Worm (Caenorhabditis elegans) whole organism, late embryonic: Measurements from ENCODE around the gene F10C2.4.

Experiments used
- T23F11.4 ChIP-seq: fragments of 200-800 bp; sonication (Bioruptor generic); optimal IDR thresholded peaks from 2 replicates; lab custom pipeline; 2018; ENCODE audit warnings: mild to moderate bottlenecking, missing genetic modification characterization, missing compliant biosample characterization
- ahr-1 ChIP-seq: sonication (generic microtip); optimal IDR thresholded peaks from 2 replicates; lab custom pipeline; 2016; ENCODE audit warnings: missing genetic modification characterization, missing compliant biosample characterization
- ceh-14 ChIP-seq: sonication (generic microtip); optimal IDR thresholded peaks from 2 replicates; lab custom pipeline; 2016; ENCODE audit warnings: missing genotype, missing genetic modification characterization, missing compliant biosample characterization
- ceh-19 ChIP-seq: fragments of 200-800 bp; sonication (Bioruptor generic); optimal IDR thresholded peaks from 2 replicates; lab custom pipeline; 2018; ENCODE audit warnings: mild to moderate bottlenecking, missing genetic modification characterization, missing compliant biosample characterization
- ceh-22 ChIP-seq: sonication (generic microtip); optimal IDR thresholded peaks from 2 replicates; lab custom pipeline; 2017; ENCODE audit warnings: missing biosample characterization, missing genetic modification characterization
- ceh-31 ChIP-seq: sonication (generic microtip); optimal IDR thresholded peaks from 2 replicates; lab custom pipeline; 2016; ENCODE audit warnings: missing genetic modification characterization, missing compliant biosample characterization
- ceh-34 ChIP-seq: sonication (generic microtip); optimal IDR thresholded peaks from 2 replicates; lab custom pipeline; 2016; ENCODE audit warnings: mild to moderate bottlenecking, missing genetic modification characterization, missing compliant biosample characterization
- ceh-45 ChIP-seq: fragments of 200-800 bp; sonication (Bioruptor generic); IDR thresholded peaks from 2 replicates; pipeline ENCODE4 v1.3.6; 2022; ENCODE audit warnings: missing genetic modification reagents, missing genetic modification characterization, missing compliant biosample characterization
- ceh-48 ChIP-seq: sonication (generic microtip); optimal IDR thresholded peaks from 2 replicates; lab custom pipeline; 2016; ENCODE audit warnings: missing genetic modification characterization, inconsistent platforms, missing compliant biosample characterization
- dve-1 ChIP-seq: sonication (generic microtip); optimal IDR thresholded peaks from 2 replicates; lab custom pipeline; 2017; ENCODE audit warnings: antibody characterized with exemption, mild to moderate bottlenecking, missing genetic modification characterization, missing compliant biosample characterization
- elt-2 ChIP-seq: sonication (generic microtip); optimal IDR thresholded peaks from 2 replicates; lab custom pipeline; 2016; ENCODE audit warnings: missing genetic modification reagents, missing genetic modification characterization, missing compliant biosample characterization
- elt-4 ChIP-seq: sonication (generic microtip); optimal IDR thresholded peaks from 2 replicates; lab custom pipeline; 2016; ENCODE audit warnings: missing genetic modification characterization, missing compliant biosample characterization
- ets-4 ChIP-seq: sonication (generic microtip); optimal IDR thresholded peaks from 2 replicates; lab custom pipeline; 2016; ENCODE audit warnings: missing genetic modification characterization, missing compliant biosample characterization
- fax-1 ChIP-seq: sonication (generic microtip); optimal IDR thresholded peaks from 2 replicates; lab custom pipeline; 2016; ENCODE audit warnings: missing genotype, missing genetic modification characterization, missing compliant biosample characterization
- fkh-10 ChIP-seq: fragments of 150-350 bp; optimal IDR thresholded peaks from 2 replicates; lab custom pipeline; 2014; ENCODE audit warnings: missing biosample characterization, missing genetic modification reagents, missing genetic modification characterization
- fkh-6 ChIP-seq: sonication (generic microtip); optimal IDR thresholded peaks from 2 replicates; lab custom pipeline; 2016; ENCODE audit warnings: missing genetic modification characterization, missing compliant biosample characterization
- gmeb-2 ChIP-seq: sonication (generic microtip); optimal IDR thresholded peaks from 2 replicates; lab custom pipeline; 2016; ENCODE audit warnings: missing genetic modification characterization, inconsistent platforms, missing compliant biosample characterization
- madf-2 ChIP-seq: sonication (generic microtip); optimal IDR thresholded peaks from 2 replicates; lab custom pipeline; 2017; ENCODE audit warnings: missing genetic modification characterization, missing compliant biosample characterization
- nfya-1 ChIP-seq: sonication (generic microtip); optimal IDR thresholded peaks from 2 replicates; lab custom pipeline; 2017; ENCODE audit warnings: missing genetic modification characterization, mild to moderate bottlenecking, missing compliant biosample characterization, antibody characterized with exemption, moderate library complexity
- nhr-11 ChIP-seq: fragments of 150-350 bp; optimal IDR thresholded peaks from 2 replicates; lab custom pipeline; 2014; ENCODE audit warnings: missing biosample characterization, missing genetic modification characterization
- nhr-232 ChIP-seq: sonication (generic microtip); optimal IDR thresholded peaks from 2 replicates; lab custom pipeline; 2016; ENCODE audit warnings: missing genetic modification characterization, missing compliant biosample characterization
- pag-3 ChIP-seq: sonication (generic microtip); optimal IDR thresholded peaks from 2 replicates; lab custom pipeline; 2016; ENCODE audit warnings: missing compliant biosample characterization, missing genetic modification characterization, borderline replicate concordance
- pax-1 ChIP-seq: fragments of 150-350 bp; optimal IDR thresholded peaks from 2 replicates; lab custom pipeline; 2014; ENCODE audit warnings: missing biosample characterization, missing genetic modification characterization
- pha-4 ChIP-seq: fragments of 150-350 bp; optimal IDR thresholded peaks from 2 replicates; lab custom pipeline; 2018; ENCODE audit warnings: missing biosample characterization, missing genetic modification reagents, missing genetic modification characterization
- pqm-1 ChIP-seq: sonication (generic microtip); optimal IDR thresholded peaks from 2 replicates; lab custom pipeline; 2016; ENCODE audit warnings: missing genetic modification characterization, missing compliant biosample characterization
- ref-2 ChIP-seq: sonication (generic microtip); optimal IDR thresholded peaks from 2 replicates; lab custom pipeline; 2016; ENCODE audit warnings: missing genetic modification characterization, missing compliant biosample characterization
- rnt-1 ChIP-seq: sonication (generic microtip); optimal IDR thresholded peaks from 2 replicates; lab custom pipeline; 2016; ENCODE audit warnings: missing genetic modification characterization, missing compliant biosample characterization
- sdc-2 ChIP-seq: sonication (generic microtip); optimal IDR thresholded peaks from 2 replicates; lab custom pipeline; 2016; ENCODE audit warnings: missing genotype, missing genetic modification characterization, missing compliant biosample characterization
- sox-4 ChIP-seq: sonication (generic microtip); optimal IDR thresholded peaks from 2 replicates; lab custom pipeline; 2017; ENCODE audit warnings: mild to moderate bottlenecking, missing genetic modification characterization, inconsistent platforms, missing compliant biosample characterization
- tbx-2 ChIP-seq: sonication (generic microtip); optimal IDR thresholded peaks from 2 replicates; lab custom pipeline; 2016; ENCODE audit warnings: missing genetic modification characterization, missing compliant biosample characterization
- unc-42 ChIP-seq: sonication (generic microtip); optimal IDR thresholded peaks from 2 replicates; lab custom pipeline; 2016; ENCODE audit warnings: missing genotype, missing genetic modification characterization, missing compliant biosample characterization
- unc-55 ChIP-seq: sonication (generic microtip); optimal IDR thresholded peaks from 2 replicates; lab custom pipeline; 2017; ENCODE audit warnings: missing biosample characterization, missing genetic modification reagents, missing genetic modification characterization
- unc-86 ChIP-seq: sonication (generic microtip); optimal IDR thresholded peaks from 2 replicates; lab custom pipeline; 2016; ENCODE audit warnings: missing genetic modification characterization, missing compliant biosample characterization
- zip-5 ChIP-seq: sonication (generic microtip); optimal IDR thresholded peaks from 2 replicates; lab custom pipeline; 2016; ENCODE audit warnings: missing genetic modification characterization, missing compliant biosample characterization

F10C2.4 gene

ce11 chrV:12040823-12041606 lies at the start of gene F10C2.4, which contains the start of gene kup-1:
Gene F10C2.4, plus strand, starts transcription at chrV:12041556.
Gene kup-1, minus strand, starts transcription at chrV:12040873.
- no peak for TF ChIP-seq tbx-2 (tag; lab: Kevin White, UChicago)
- TF ChIP-seq ceh-48 (tag; lab: Kevin White, UChicago), result peak; percentile 28
- TF ChIP-seq pha-4 (tag; lab: Kevin White, UChicago), result no peak
- TF ChIP-seq nhr-232, result no peak
- no peak for TF ChIP-seq ceh-45 (GFP tag; lab: Robert Waterston, UW)
- no peak for TF ChIP-seq nhr-11 (tag; lab: Kevin White, UChicago)
- no peak for TF ChIP-seq pax-1 (tag; lab: Kevin White, UChicago)
- no peak for TF ChIP-seq fkh-10 (GFP tag; lab: Kevin White, UChicago)
- peak; percentile 40 for TF ChIP-seq unc-55 (GFP tag; lab: Kevin White, UChicago)
- TF ChIP-seq unc-86, result no peak
- peak; percentile 12 for TF ChIP-seq nfya-1 (tag; lab: Kevin White, UChicago)
- no peak for TF ChIP-seq ceh-14 (tag; lab: Kevin White, UChicago)

- no peak for TF ChIP-seq elt-2 (tag; lab: Kevin White, UChicago)
- peak; percentile 9 for TF ChIP-seq ceh-34 (tag; lab: Kevin White, UChicago)
- TF ChIP-seq ceh-31 (tag; lab: Kevin White, UChicago), result peak; percentile 5
- TF ChIP-seq ceh-22 (tag; lab: Kevin White, UChicago), result no peak
- TF ChIP-seq nfya-1 (tag; lab: Kevin White, UChicago), result peak; percentile 32
- TF ChIP-seq fax-1, result no peak
- TF ChIP-seq tbx-2 (tag; lab: Kevin White, UChicago), result peak; percentile 17
- TF ChIP-seq sox-4, result no peak
- TF ChIP-seq sdc-2, result peak; percentile 1
These were observed 47.5 kb upstream of the F10C2.4 start, which contains the start of the genes cyl-1 and C52E4.7 for ce11 chrV:11993706-11994345. Gene cyl-1, minus strand, starts transcription at chrV:11993723. Gene C52E4.7, plus strand, starts transcription at chrV:11994295.

- TF ChIP-seq ahr-1 (no peak), elt-4 (no peak), ets-4 (no peak), ceh-31 (tag; lab: Kevin White, UChicago) (no peak), pqm-1 (no peak), ceh-19 (GFP tag; lab: Kevin White, UChicago) (no peak), ceh-22 (tag; lab: Kevin White, UChicago) (no peak), pha-4 (tag; lab: Kevin White, UChicago) (no peak), rnt-1 (tag; lab: Kevin White, UChicago) (no peak), fkh-6 (no peak), elt-2 (tag; lab: Kevin White, UChicago) (no peak), unc-55 (GFP tag; lab: Kevin White, UChicago) (no peak), nfya-1 (tag; lab: Kevin White, UChicago) (no peak), unc-42 (no peak), pax-1 (tag; lab: Kevin White, UChicago) (no peak), zip-5 (no peak), madf-2 (tag; lab: Kevin White, UChicago) (no peak), T23F11.4 (GFP tag; lab: Kevin White, UChicago) (no peak), dve-1 (tag; lab: Kevin White, UChicago) (no peak), ref-2 (tag; lab: Kevin White, UChicago) (no peak)
These were observed 45.5 kb upstream of the F10C2.4 start, which contains the start of gene C52E4.12 for ce11 chrV:11995862-11996261. Gene C52E4.12, plus strand, starts transcription at chrV:11996162.

- TF ChIP-seq elt-2 (tag; lab: Kevin White, UChicago), result no peak
- no peak for TF ChIP-seq pag-3 (tag; lab: Kevin White, UChicago)
- TF ChIP-seq gmeb-2 (tag; lab: Kevin White, UChicago), result no peak
- TF ChIP-seq pha-4 (tag; lab: Kevin White, UChicago), result no peak
These were observed 44.0 kb upstream of the F10C2.4 start for ce11 chrV:11997403-11997802.
